Worm (Caenorhabditis elegans): Measurements from ENCODE around the gene ebp-2.

DNA sequence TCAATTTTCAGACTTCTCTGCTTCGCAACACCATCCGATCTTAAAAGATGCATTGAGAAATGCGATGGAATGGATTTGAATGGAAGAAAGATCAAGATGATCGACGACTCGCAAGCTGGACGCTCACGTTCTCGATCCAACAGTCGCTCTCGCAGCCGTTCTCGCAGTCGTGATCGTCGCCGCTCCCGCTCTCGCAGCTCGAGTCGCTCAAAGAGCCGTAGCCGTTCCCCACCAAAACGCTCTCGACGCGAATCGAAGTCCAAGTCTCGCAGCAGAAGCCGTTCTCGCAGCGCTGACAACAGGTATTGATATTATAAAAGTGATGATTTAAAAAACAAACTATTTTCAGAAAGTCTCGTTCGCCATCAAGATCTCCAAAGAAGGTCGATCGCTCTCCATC is 12.6 kb downstream of the ebp-2 start:
- TF ChIP-seq med-1 (GFP tag; optimal IDR thresholded peaks at IDR 0.05; ENCODE audit: insufficient read depth), result no peak
- TF ChIP-seq ztf-23 (GFP tag; IDR thresholded peaks at IDR 0.05), result no peak
- 0 out of 2 replicates have a peak, but pooled peaks have one; percentile 44 for TF ChIP-seq flt-1 (GFP tag; IDR thresholded peaks at IDR 0.05)
- no peak for TF ChIP-seq klf-2 (GFP tag; conservative IDR thresholded peaks at IDR 0.05)
- TF ChIP-seq tab-1 (GFP tag; IDR thresholded peaks at IDR 0.05), result no peak

All from whole organism, midembryonic.